Fruit fly (Drosophila melanogaster): Measurements from ENCODE around the gene CG9555.

The CG9555 gene

dm6 chr2L:8958046-8958497, 33.5 kb upstream of the CG9555 start (continued):
- peak; percentile 78 for TF ChIP-seq CG6765 (GFP tag; optimal IDR thresholded peaks at IDR 0.05)
- TF ChIP-seq H2.0 (GFP tag; IDR thresholded peaks at IDR 0.05), result peak; percentile 98
- peak; percentile 94 for TF ChIP-seq CG2678 (tag; optimal IDR thresholded peaks at IDR 0.05)
- peak; percentile 96 for TF ChIP-seq CG14667 (GFP tag; IDR thresholded peaks at IDR 0.05)
- peak; percentile 96 for TF ChIP-seq Med (GFP tag)
- peak; percentile 97 for TF ChIP-seq CG15601 (tag; optimal IDR thresholded peaks at IDR 0.05)
- TF ChIP-seq Hmx (GFP tag; optimal IDR thresholded peaks at IDR 0.05), result peak; percentile 81
- TF ChIP-seq Sox100B (GFP tag; optimal IDR thresholded peaks at IDR 0.05), result peak; percentile 88
- TF ChIP-seq pan (optimal IDR thresholded peaks at IDR 0.05), result no peak
- peak in 1 of 2 experiments; percentile 99 for TF ChIP-seq pan (GFP tag; optimal IDR thresholded peaks at IDR 0.05 in 1 of 2, IDR thresholded peaks at IDR 0.05 in 1 of 2)
- TF ChIP-seq CG7839 (tag; optimal IDR thresholded peaks at IDR 0.05), result peak; percentile 94
- TF ChIP-seq CG14441 (GFP tag; IDR thresholded peaks at IDR 0.05), result peak; percentile 97
- TF ChIP-seq zen2 (GFP tag; IDR thresholded peaks at IDR 0.05; ENCODE audit: partially characterized antibody), result no peak
- TF ChIP-seq Jarid2 (GFP tag; optimal IDR thresholded peaks at IDR 0.05), result peak; percentile 63
- TF ChIP-seq gem (tag; optimal IDR thresholded peaks at IDR 0.05), result peak; percentile 98
- TF ChIP-seq bigmax (GFP tag; optimal IDR thresholded peaks at IDR 0.05), result peak; percentile 42
- TF ChIP-seq CG2116 (GFP tag; optimal IDR thresholded peaks at IDR 0.05), result peak; percentile 80
- peak; percentile 92 for TF ChIP-seq tx (GFP tag; optimal IDR thresholded peaks at IDR 0.05)
- peak; percentile 96 for TF ChIP-seq CG30403 (GFP tag; optimal IDR thresholded peaks at IDR 0.05)
- TF ChIP-seq Drgx (GFP tag; IDR thresholded peaks at IDR 0.05), result peak; percentile 97
- TF ChIP-seq CG8478 (optimal IDR thresholded peaks at IDR 0.05), result no peak
- peak; percentile 90 to 94 for TF ChIP-seq chif (GFP tag; optimal IDR thresholded peaks at IDR 0.05)
- peak; percentile 97 for TF ChIP-seq CG5953 (GFP tag; IDR thresholded peaks at IDR 0.05)
- peak; percentile 96 for TF ChIP-seq CG3847 (GFP tag; IDR thresholded peaks at IDR 0.05)
- peak; percentile 95 for TF ChIP-seq lilli (GFP tag; optimal IDR thresholded peaks at IDR 0.05)
- peak; percentile 93 for TF ChIP-seq chn (GFP tag; optimal IDR thresholded peaks at IDR 0.05)
- TF ChIP-seq zfh1 (GFP tag; IDR thresholded peaks at IDR 0.05), result peak; percentile 98
- TF ChIP-seq CG15269 (tag; optimal IDR thresholded peaks at IDR 0.05), result peak; percentile 90
- peak; percentile 86; the same call in 2 of the 3 replicates for TF ChIP-seq CG11560 (tag; IDR thresholded peaks at IDR 0.05)
- TF ChIP-seq Atf6 (GFP tag; IDR thresholded peaks at IDR 0.05), result peak; percentile 98
- TF ChIP-seq Dip2 (GFP tag; IDR thresholded peaks at IDR 0.05), result 0 out of 2 replicates have a peak, but pooled peaks have one; percentile 22
- TF ChIP-seq z (GFP tag; IDR thresholded peaks at IDR 0.05), result peak; percentile 92
- TF ChIP-seq CG7987 (GFP tag; optimal IDR thresholded peaks at IDR 0.05), result peak; percentile 91
- TF ChIP-seq B-H1 (GFP tag; IDR thresholded peaks at IDR 0.05), result peak; percentile 98
- peak; percentile 98 for TF ChIP-seq run (tag; optimal IDR thresholded peaks at IDR 0.05)
- peak; percentile 94 for TF ChIP-seq CG1024 (GFP tag; IDR thresholded peaks at IDR 0.05)
- peak; percentile 99 for TF ChIP-seq CG17328 (GFP tag; IDR thresholded peaks at IDR 0.05)
- peak; percentile 82 for TF ChIP-seq Max (GFP tag; optimal IDR thresholded peaks at IDR 0.05)
- no peak for TF ChIP-seq CG7963 (GFP tag; IDR thresholded peaks at IDR 0.05; ENCODE audit: partially characterized antibody)
- peak; percentile 84 for TF ChIP-seq CG4360 (GFP tag; IDR thresholded peaks at IDR 0.05)
- peak; percentile 92 for TF ChIP-seq onecut (GFP tag; IDR thresholded peaks at IDR 0.05)
- peak; percentile 91 for TF ChIP-seq HmgZ (tag; optimal IDR thresholded peaks at IDR 0.05)
- peak; percentile 94 for TF ChIP-seq nmo (GFP tag; optimal IDR thresholded peaks at IDR 0.05)
- TF ChIP-seq CkIIα-i1 (GFP tag; IDR thresholded peaks at IDR 0.05), result peak; percentile 91; the same call in 1 of the 2 replicates
- TF ChIP-seq CG2120 (GFP tag; optimal IDR thresholded peaks at IDR 0.05), result peak; percentile 95
- TF ChIP-seq Hr78 (GFP tag; optimal IDR thresholded peaks at IDR 0.05), result peak in 1 of 2 experiments; percentile 95
- peak; percentile 98 for TF ChIP-seq E2f2 (GFP tag; IDR thresholded peaks at IDR 0.05)
- peak; percentile 87 for TF ChIP-seq NK7.1 (GFP tag; optimal IDR thresholded peaks at IDR 0.05)
- TF ChIP-seq nom (GFP tag; optimal IDR thresholded peaks at IDR 0.05), result no peak
- TF ChIP-seq CG32767 (GFP tag; IDR thresholded peaks at IDR 0.05), result peak; percentile 98
- peak; percentile 90 for TF ChIP-seq NC2β (GFP tag; optimal IDR thresholded peaks at IDR 0.05)

All from whole organism, embryonic.